Worm (Caenorhabditis elegans) whole organism, L2 larva: Measurements from ENCODE around the gene enol-1.
A peak's percentile ranks its signal among the peaks of the same experiment; 100 is the strongest.

Experiments used
- C34F6.9 ChIP-seq: fragments of 150-350 bp; optimal IDR thresholded peaks from 2 replicates; lab custom pipeline; 2014; ENCODE audit warnings: missing biosample characterization, missing genetic modification characterization
- R02D3.7 ChIP-seq: fragments of 150-350 bp; optimal IDR thresholded peaks from 2 replicates; lab custom pipeline; 2014; ENCODE audit warnings: missing biosample characterization, missing genetic modification characterization
- Y55F3AM.14 ChIP-seq: fragments of 200-800 bp; sonication (Bioruptor generic); optimal IDR thresholded peaks from 2 replicates; lab custom pipeline; 2018; ENCODE audit warnings: mild to moderate bottlenecking, missing genetic modification characterization, missing compliant biosample characterization
- ZK546.5 ChIP-seq: sonication (generic microtip); optimal IDR thresholded peaks from 2 replicates; lab custom pipeline; 2017; ENCODE audit warnings: missing biosample characterization, missing genetic modification characterization
- alr-1 ChIP-seq: fragments of 150-350 bp; optimal IDR thresholded peaks from 2 replicates; lab custom pipeline; 2014; ENCODE audit warnings: missing biosample characterization, missing genetic modification characterization
- aly-2 ChIP-seq: fragments of 150-350 bp; optimal IDR thresholded peaks from 2 replicates; lab custom pipeline; 2014; ENCODE audit warnings: missing biosample characterization, missing genetic modification characterization
- ama-1 ChIP-seq: fragments of 150-350 bp; optimal IDR thresholded peaks from 2 replicates; lab custom pipeline; 2018; ENCODE audit warnings: inconsistent platforms
- blmp-1 ChIP-seq: sonication (generic microtip); optimal IDR thresholded peaks from 2 replicates; lab custom pipeline; 2017; ENCODE audit warnings: missing genetic modification characterization, mild to moderate bottlenecking, missing compliant biosample characterization, antibody characterized with exemption, moderate library complexity; ENCODE audit not compliant: insufficient read depth
- ceh-82 ChIP-seq: fragments of 150-350 bp; optimal IDR thresholded peaks from 2 replicates; lab custom pipeline; 2014; ENCODE audit warnings: missing biosample characterization, missing genetic modification characterization
- crh-2 ChIP-seq: sonication (generic microtip); optimal IDR thresholded peaks from 2 replicates; lab custom pipeline; 2017; ENCODE audit warnings: missing biosample characterization, missing genetic modification characterization
- dmd-4 ChIP-seq: sonication (generic microtip); optimal IDR thresholded peaks from 2 replicates; lab custom pipeline; 2017; ENCODE audit warnings: missing biosample characterization, missing genetic modification characterization
- egl-27 ChIP-seq: sonication (generic microtip); optimal IDR thresholded peaks from 3 replicates; lab custom pipeline; 2017; ENCODE audit warnings: missing biosample characterization, missing genetic modification reagents, missing genetic modification characterization
- elt-1 ChIP-seq: fragments of 150-350 bp; optimal IDR thresholded peaks from 2 replicates; lab custom pipeline; 2014; ENCODE audit warnings: missing biosample characterization, missing genetic modification characterization
- elt-3 ChIP-seq: sonication (generic microtip); optimal IDR thresholded peaks from 2 replicates; lab custom pipeline; 2017; ENCODE audit warnings: missing biosample characterization, missing genetic modification characterization
- fos-1 ChIP-seq: fragments of 150-350 bp; optimal IDR thresholded peaks from 2 replicates; lab custom pipeline; 2014; ENCODE audit warnings: missing biosample characterization, missing genetic modification characterization
- gmeb-1 ChIP-seq: fragments of 150-350 bp; optimal IDR thresholded peaks from 2 replicates; lab custom pipeline; 2014; ENCODE audit warnings: missing biosample characterization, missing genetic modification characterization
- lin-11 ChIP-seq: fragments of 150-350 bp; sonication (generic microtip); optimal IDR thresholded peaks from 2 replicates; lab custom pipeline; 2014; ENCODE audit warnings: missing biosample characterization, missing genetic modification characterization, inconsistent platforms, mixed read lengths
- lin-13 ChIP-seq: fragments of 150-350 bp; optimal IDR thresholded peaks from 2 replicates; lab custom pipeline; 2014; ENCODE audit warnings: missing biosample characterization, missing genetic modification reagents, missing genetic modification characterization
- lin-39 ChIP-seq: fragments of 150-350 bp; optimal IDR thresholded peaks from 2 replicates; lab custom pipeline; 2014; ENCODE audit warnings: missing biosample characterization, missing genetic modification reagents, missing genetic modification characterization
- lsy-2 ChIP-seq, 2 experiments: fragments of 150-350 bp in 1 of 2; sonication (generic microtip) in 1 of 2; optimal IDR thresholded peaks; 2 replicates each; lab custom pipeline; 2014 to 2017; ENCODE audit warnings: missing biosample characterization in 2 of 2, missing genetic modification characterization in 2 of 2
- mbf-1 ChIP-seq: sonication (generic microtip); optimal IDR thresholded peaks from 2 replicates; lab custom pipeline; 2017; ENCODE audit warnings: missing biosample characterization, missing genetic modification characterization
- nhr-10 ChIP-seq: sonication (generic microtip); optimal IDR thresholded peaks from 2 replicates; lab custom pipeline; 2017; ENCODE audit warnings: missing biosample characterization, missing genetic modification characterization
- nhr-11 ChIP-seq: fragments of 150-350 bp; optimal IDR thresholded peaks from 2 replicates; lab custom pipeline; 2014; ENCODE audit warnings: missing biosample characterization, missing genetic modification characterization
- nhr-12 ChIP-seq: fragments of 150-350 bp; optimal IDR thresholded peaks from 2 replicates; lab custom pipeline; 2014; ENCODE audit warnings: missing biosample characterization, missing genetic modification characterization
- nhr-129 ChIP-seq: fragments of 150-350 bp; optimal IDR thresholded peaks from 2 replicates; lab custom pipeline; 2014; ENCODE audit warnings: missing biosample characterization, missing genetic modification characterization
- nhr-21 ChIP-seq: fragments of 150-350 bp; optimal IDR thresholded peaks from 2 replicates; lab custom pipeline; 2014; ENCODE audit warnings: missing biosample characterization, missing genetic modification characterization
- nhr-25 ChIP-seq: fragments of 150-350 bp; sonication (generic microtip); optimal IDR thresholded peaks from 3 replicates; lab custom pipeline; 2014; ENCODE audit warnings: missing biosample characterization, missing genetic modification characterization
- nhr-6 ChIP-seq: fragments of 150-350 bp; optimal IDR thresholded peaks from 2 replicates; lab custom pipeline; 2014; ENCODE audit warnings: missing biosample characterization, missing genetic modification characterization
- nhr-77 ChIP-seq: fragments of 150-350 bp; optimal IDR thresholded peaks from 2 replicates; lab custom pipeline; 2014; ENCODE audit warnings: missing biosample characterization, missing genetic modification characterization
- peb-1 ChIP-seq: fragments of 150-350 bp; optimal IDR thresholded peaks from 2 replicates; lab custom pipeline; 2014; ENCODE audit warnings: missing biosample characterization, missing genetic modification characterization
- sem-4 ChIP-seq: fragments of 150-350 bp; optimal IDR thresholded peaks from 2 replicates; lab custom pipeline; 2014; ENCODE audit warnings: missing biosample characterization, missing genetic modification reagents, missing genetic modification characterization
- skn-1 ChIP-seq: sonication (generic microtip); optimal IDR thresholded peaks from 2 replicates; lab custom pipeline; 2017; ENCODE audit warnings: missing biosample characterization, missing genetic modification characterization
- sma-3 ChIP-seq: sonication (generic microtip); optimal IDR thresholded peaks from 2 replicates; lab custom pipeline; 2016; ENCODE audit warnings: missing genetic modification reagents, missing genetic modification characterization, missing compliant biosample characterization
- sma-9 ChIP-seq, 2 experiments: fragments of 150-350 bp in 1 of 2; sonication (generic microtip) in 1 of 2; optimal IDR thresholded peaks; 2 replicates each; lab custom pipeline; 2014 to 2016; ENCODE audit warnings: missing genetic modification characterization in 2 of 2, mild to moderate bottlenecking in 1 of 2, missing biosample characterization in 1 of 2, missing compliant biosample characterization in 1 of 2, missing genetic modification reagents in 1 of 2, moderate library complexity in 1 of 2
- snpc-4 ChIP-seq: fragments of 150-350 bp; optimal IDR thresholded peaks from 2 replicates; lab custom pipeline; 2014; ENCODE audit warnings: missing biosample characterization, missing genetic modification characterization
- unc-39 ChIP-seq: fragments of 150-350 bp; optimal IDR thresholded peaks from 2 replicates; lab custom pipeline; 2014; ENCODE audit warnings: missing biosample characterization, missing genetic modification characterization
- unc-55 ChIP-seq: fragments of 150-350 bp; sonication (generic microtip); optimal IDR thresholded peaks from 3 replicates; lab custom pipeline; 2014; ENCODE audit warnings: missing biosample characterization, missing genetic modification reagents, missing genetic modification characterization
- unc-62 ChIP-seq: fragments of 150-350 bp; optimal IDR thresholded peaks from 2 replicates; lab custom pipeline; 2014; ENCODE audit warnings: missing biosample characterization, missing genetic modification reagents, missing genetic modification characterization
- zag-1 ChIP-seq: fragments of 150-350 bp; optimal IDR thresholded peaks from 2 replicates; lab custom pipeline; 2014; ENCODE audit warnings: missing biosample characterization, missing genetic modification characterization
- ztf-1 ChIP-seq: fragments of 200-800 bp; sonication (Bioruptor generic); conservative IDR thresholded peaks from 2 replicates; pipeline ENCODE4 v1.3.6; 2022; ENCODE audit warnings: missing genetic modification characterization, missing compliant biosample characterization
- ztf-4 ChIP-seq: fragments of 150-350 bp; optimal IDR thresholded peaks from 2 replicates; lab custom pipeline; 2014; ENCODE audit warnings: missing biosample characterization, missing genetic modification characterization

enol-1 gene

DNA sequence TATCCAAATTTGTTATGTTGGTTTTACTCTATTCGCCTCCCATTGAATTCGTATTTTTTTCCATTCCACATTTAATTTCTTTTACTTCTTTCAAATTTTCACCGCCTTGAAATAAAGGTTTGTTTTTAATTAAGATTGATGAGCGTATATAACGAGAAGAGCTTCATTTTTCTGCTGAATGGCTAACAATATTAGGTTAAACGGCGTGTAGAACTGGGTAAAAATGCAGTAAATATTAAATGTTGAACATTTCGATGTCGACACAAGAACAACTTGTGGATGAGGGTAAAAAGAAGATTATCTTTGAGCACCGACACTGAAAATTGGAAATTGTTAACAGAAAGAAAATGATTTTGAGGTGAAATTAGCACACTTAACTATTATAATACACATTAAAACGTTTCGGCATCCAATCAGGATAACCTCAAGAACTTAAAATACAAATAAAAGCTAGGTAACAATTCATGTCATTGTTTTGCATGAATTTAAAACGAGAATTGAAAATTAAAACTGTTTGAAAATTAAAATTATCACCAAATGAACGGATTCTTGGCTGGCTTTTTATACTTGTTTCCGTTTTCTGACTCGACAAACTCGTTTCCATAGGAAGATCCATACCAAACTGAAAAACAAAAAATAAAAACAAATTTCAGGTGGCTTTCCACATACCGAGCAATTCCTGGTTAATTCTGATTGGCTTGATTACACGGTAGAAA is 8.3 kb downstream of the enol-1 start:
- TF ChIP-seq peb-1 (no peak), skn-1 (tag; lab: Kevin White, UChicago) (no peak)

DNA sequence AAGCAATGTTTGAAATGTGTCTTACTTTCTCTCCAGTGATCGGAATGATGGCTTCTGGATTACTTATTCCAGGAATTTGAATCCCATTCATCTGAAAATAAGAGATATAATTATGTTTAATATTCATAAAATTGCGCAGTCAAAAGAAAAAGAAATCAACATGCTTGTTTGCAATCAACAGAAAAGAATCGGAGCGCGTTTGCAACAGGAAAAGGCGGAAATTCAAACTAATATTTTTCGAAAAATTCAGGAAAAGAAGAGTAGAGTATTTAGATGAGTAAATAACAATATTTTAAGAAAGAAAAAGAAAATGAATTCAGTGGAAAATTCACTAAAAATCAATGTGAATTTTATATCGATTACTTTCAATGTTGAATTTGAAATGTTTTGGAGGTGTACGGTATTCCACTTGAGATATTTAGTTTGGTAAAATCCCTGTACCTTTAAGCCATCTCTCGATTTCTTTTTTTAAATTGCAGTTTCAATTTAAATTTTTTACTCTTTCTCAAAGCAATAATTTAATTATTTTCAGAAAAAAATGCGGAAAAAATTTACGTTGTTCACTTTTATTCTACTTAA is 9.7 kb downstream of the enol-1 start, which contains the start of the genes set-17 and T21B10.4:
TSS of gene set-17 (minus strand) at position 127 of the 579 bp plus-strand sequence.
TSS of gene T21B10.4 (plus strand) at position 533 of the 579 bp plus-strand sequence.
- TF ChIP-seq blmp-1 (tag; lab: Kevin White, UChicago) (no peak), nhr-10 (tag; lab: Kevin White, UChicago) (no peak), nhr-25 (no peak), snpc-4 (tag; lab: Kevin White, UChicago) (no peak), zag-1 (no peak), egl-27 (tag; lab: Kevin White, UChicago) (no peak), ztf-4 (tag; lab: Kevin White, UChicago) (no peak), elt-3 (tag; lab: Kevin White, UChicago) (no peak), C34F6.9 (peak; percentile 51), dmd-4 (no peak), sma-9 (GFP tag; optimal IDR thresholded peaks at IDR 0.05; lab: Kevin White, UChicago) (no peak), sma-9 (tag; optimal IDR thresholded peaks at IDR 0.05; lab: Kevin White, UChicago) (no peak), nhr-6 (tag; lab: Kevin White, UChicago) (no peak), nhr-77 (no peak), ama-1 (no peak), ztf-1 (GFP tag; lab: Robert Waterston, UW) (no peak), gmeb-1 (tag; lab: Kevin White, UChicago) (peak; percentile 70), alr-1 (tag; lab: Kevin White, UChicago) (no peak), crh-2 (tag; lab: Kevin White, UChicago) (peak; percentile 2), ceh-82 (tag; lab: Kevin White, UChicago) (no peak), lsy-2 (tag; optimal IDR thresholded peaks at IDR 0.05; lab: Kevin White, UChicago) (peak in 1 of 2 experiments; percentile 62), unc-39 (tag; lab: Kevin White, UChicago) (no peak), mbf-1 (tag; lab: Kevin White, UChicago) (no peak), lin-13 (GFP tag; lab: Kevin White, UChicago) (no peak), nhr-21 (tag; lab: Kevin White, UChicago) (no peak), elt-1 (tag; lab: Kevin White, UChicago) (no peak), skn-1 (tag; lab: Kevin White, UChicago) (no peak), sma-3 (no peak), aly-2 (tag; lab: Kevin White, UChicago) (no peak), Y55F3AM.14 (no peak), nhr-11 (tag; lab: Kevin White, UChicago) (no peak), ZK546.5 (tag; lab: Kevin White, UChicago) (no peak), lin-11 (no peak), nhr-129 (no peak), fos-1 (no peak), peb-1 (no peak), unc-55 (peak; percentile 54), unc-62 (GFP tag; lab: Kevin White, UChicago) (no peak), nhr-12 (tag; lab: Kevin White, UChicago) (no peak), sem-4 (tag; lab: Kevin White, UChicago) (no peak), R02D3.7 (tag; lab: Kevin White, UChicago) (no peak)

DNA sequence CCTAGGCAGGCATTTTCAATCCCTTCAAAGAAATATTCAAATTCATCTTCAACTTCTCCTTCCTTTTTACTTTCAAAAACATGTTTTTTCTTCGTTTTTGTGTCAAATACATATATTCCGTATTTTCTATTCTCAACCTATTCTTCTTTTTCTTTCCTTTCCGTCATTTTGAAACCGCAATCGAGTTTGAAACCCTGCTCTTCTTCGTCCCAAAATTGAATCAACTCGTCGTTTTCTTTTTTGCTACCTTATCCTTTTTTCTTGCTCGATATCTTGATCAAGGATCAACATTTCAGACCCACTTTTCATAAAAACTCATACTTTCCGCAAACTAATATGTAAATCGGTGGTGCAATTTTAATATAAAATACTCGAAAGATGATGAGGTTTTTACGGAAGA is 14.4 kb downstream of the enol-1 start:
- TF ChIP-seq blmp-1 (tag; lab: Kevin White, UChicago), result no peak
- no peak for TF ChIP-seq lsy-2 (tag; optimal IDR thresholded peaks at IDR 0.05; lab: Kevin White, UChicago)
- no peak for TF ChIP-seq ztf-4 (tag; lab: Kevin White, UChicago)
- no peak for TF ChIP-seq snpc-4 (tag; lab: Kevin White, UChicago)
- no peak for TF ChIP-seq nhr-6 (tag; lab: Kevin White, UChicago)
- TF ChIP-seq nhr-21 (tag; lab: Kevin White, UChicago), result no peak
- no peak for TF ChIP-seq skn-1 (tag; lab: Kevin White, UChicago)
- TF ChIP-seq lin-39 (tag; lab: Kevin White, UChicago), result no peak
- TF ChIP-seq nhr-10 (tag; lab: Kevin White, UChicago), result no peak
